Worm (Caenorhabditis elegans): Measurements from ENCODE around the gene smf-3.

DNA sequence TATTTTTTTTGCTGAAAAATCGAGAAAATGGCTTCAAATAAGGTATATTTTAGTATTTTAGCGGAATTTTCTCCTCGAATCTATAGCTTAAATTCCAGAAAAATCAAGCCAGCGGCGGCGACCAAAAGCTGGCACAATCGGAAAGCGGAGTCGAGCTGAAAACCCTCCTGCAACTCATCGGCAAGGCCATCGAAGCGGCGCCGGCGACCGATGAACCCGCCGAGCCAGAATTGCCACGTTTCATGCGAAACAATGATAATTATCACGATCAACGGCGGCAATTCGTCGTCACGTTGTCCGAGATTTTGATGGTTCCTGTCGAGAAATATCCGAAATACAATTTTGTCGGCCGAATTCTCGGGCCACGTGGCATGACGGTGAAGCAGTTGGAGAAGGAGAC, 8.3 kb upstream of the smf-3 start, which contains the start of gene Y69A2AR.32:
- TF ChIP-seq sea-1 (GFP tag; conservative IDR thresholded peaks at IDR 0.05) (no peak), hmg-4 (GFP tag; optimal IDR thresholded peaks at IDR 0.05) (no peak)

All from whole organism, early embryonic.